Fruit fly (Drosophila melanogaster) whole organism, adult: Measurements from ENCODE around the gene Hs6st.

Experiments
- CG11617 ChIP-seq: fragments of 200-800 bp; sonication (Bioruptor generic); optimal IDR thresholded peaks from 2 replicates; lab custom pipeline; 2017; ENCODE audit warnings: mild to moderate bottlenecking, missing biosample characterization, missing genetic modification reagents, missing genetic modification characterization
- CG12768 ChIP-seq: fragments of 200-800 bp; sonication (Bioruptor generic); optimal IDR thresholded peaks from 2 replicates; lab custom pipeline; 2017; ENCODE audit warnings: missing biosample characterization, missing genetic modification characterization, mild to moderate bottlenecking, moderate library complexity, missing genetic modification reagents
- CG14711 ChIP-seq: fragments of 200-800 bp; sonication (Bioruptor generic); optimal IDR thresholded peaks from 2 replicates; lab custom pipeline; 2018; ENCODE audit warnings: missing biosample characterization, mild to moderate bottlenecking, missing genetic modification characterization, moderate library complexity
- CG1620 ChIP-seq: fragments of 200-800 bp; sonication (Bioruptor generic); optimal IDR thresholded peaks from 2 replicates; lab custom pipeline; 2016; ENCODE audit warnings: missing biosample characterization, missing genetic modification characterization
- CG33017 ChIP-seq: fragments of 200-800 bp; sonication (Bioruptor generic); optimal IDR thresholded peaks from 2 replicates; lab custom pipeline; 2018; ENCODE audit warnings: missing biosample characterization, mild to moderate bottlenecking, missing genetic modification characterization, moderate library complexity
- CG5204 ChIP-seq: fragments of 200-800 bp; sonication (Bioruptor generic); optimal IDR thresholded peaks from 2 replicates; lab custom pipeline; 2016; ENCODE audit warnings: missing biosample characterization, missing genetic modification characterization
- CG7045 ChIP-seq: fragments of 200-800 bp; sonication (Bioruptor generic); optimal IDR thresholded peaks from 2 replicates; lab custom pipeline; 2017; ENCODE audit warnings: missing biosample characterization, mild to moderate bottlenecking, missing genetic modification characterization
- CG7101 ChIP-seq: fragments of 200-800 bp; sonication (Bioruptor generic); optimal IDR thresholded peaks from 2 replicates; lab custom pipeline; 2018; ENCODE audit warnings: missing biosample characterization, mild to moderate bottlenecking, missing genetic modification characterization, moderate library complexity
- Clk ChIP-seq: fragments of 200-800 bp; sonication (Bioruptor generic); optimal IDR thresholded peaks from 2 replicates; lab custom pipeline; 2017; ENCODE audit warnings: missing biosample characterization, missing genetic modification characterization
- Crg-1 ChIP-seq: fragments of 200-800 bp; sonication (Bioruptor generic); optimal IDR thresholded peaks from 2 replicates; lab custom pipeline; 2016; ENCODE audit warnings: missing biosample characterization, missing genetic modification characterization
- Hr96 ChIP-seq: fragments of 200-800 bp; sonication (Bioruptor generic); optimal IDR thresholded peaks from 2 replicates; lab custom pipeline; 2016; ENCODE audit warnings: missing biosample characterization, missing genetic modification characterization
- Mnt ChIP-seq: fragments of 200-800 bp; sonication (Bioruptor generic); optimal IDR thresholded peaks from 2 replicates; lab custom pipeline; 2016; ENCODE audit warnings: missing biosample characterization, mild to moderate bottlenecking, missing genetic modification characterization
- bab1 ChIP-seq: fragments of 200-800 bp; sonication (Bioruptor generic); optimal IDR thresholded peaks from 3 replicates; lab custom pipeline; 2019; ENCODE audit warnings: missing biosample characterization, mild to moderate bottlenecking, missing genetic modification characterization, moderate library complexity
- cic ChIP-seq: fragments of 200-800 bp; sonication (Bioruptor generic); optimal IDR thresholded peaks from 2 replicates; lab custom pipeline; 2017; ENCODE audit warnings: missing biosample characterization, mild to moderate bottlenecking, missing genetic modification characterization, moderate library complexity
- cnc ChIP-seq, 2 experiments: fragments of >200 bp; optimal IDR thresholded peaks; 2 replicates each; lab custom pipeline; 2017
- kay ChIP-seq: fragments of 200-800 bp; sonication (Bioruptor generic); peaks from one replicate; lab custom pipeline; 2016; ENCODE audit warnings: missing biosample characterization, missing genetic modification characterization, borderline replicate concordance
- ovo ChIP-seq: fragments of 200-800 bp; sonication (Bioruptor generic); optimal IDR thresholded peaks from 2 replicates; lab custom pipeline; 2016; ENCODE audit warnings: missing biosample characterization, missing genetic modification characterization
- pad ChIP-seq: fragments of 200-800 bp; sonication (Bioruptor generic); optimal IDR thresholded peaks from 3 replicates; lab custom pipeline; 2017; ENCODE audit warnings: missing biosample characterization, missing genetic modification characterization, mild to moderate bottlenecking, moderate library complexity, missing genetic modification reagents
- tj ChIP-seq: fragments of 200-800 bp; sonication (Bioruptor generic); optimal IDR thresholded peaks from 3 replicates; lab custom pipeline; 2017; ENCODE audit warnings: missing biosample characterization, mild to moderate bottlenecking, missing genetic modification characterization, moderate library complexity
- toe ChIP-seq: fragments of 200-800 bp; sonication (Bioruptor generic); optimal IDR thresholded peaks from 2 replicates; lab custom pipeline; 2016; ENCODE audit warnings: missing biosample characterization, missing genetic modification characterization

Gene Hs6st

dm6 chr3R:19889603-19890187, 118.6 kb downstream of the Hs6st start:
- peak; percentile 8 for TF ChIP-seq CG7101
- peak; percentile 52 for TF ChIP-seq CG14711 (tag; lab: Kevin White, UChicago)
- TF ChIP-seq cnc (optimal IDR thresholded peaks at IDR 0.05; lab: Kevin White, UChicago) = no peak
- TF ChIP-seq CG12768 = peak; percentile 12
- TF ChIP-seq CG33017 (tag; lab: Kevin White, UChicago) = peak; percentile 15

- no peak for TF ChIP-seq CG14711 (tag; lab: Kevin White, UChicago)
- no peak for TF ChIP-seq CG1620 (GFP tag; lab: Kevin White, UChicago)
- no peak for TF ChIP-seq Hr96 (GFP tag; lab: Kevin White, UChicago)
- TF ChIP-seq cnc (optimal IDR thresholded peaks at IDR 0.05; lab: Kevin White, UChicago) = no peak
These were observed 120.0 kb downstream of the Hs6st start, which contains the start of gene ninaE for dm6 chr3R:19888156-19888784. TSS of gene ninaE (minus strand) at chr3R:19888206.

- TF ChIP-seq Clk (GFP tag; lab: Kevin White, UChicago) (no peak), CG1620 (GFP tag; lab: Kevin White, UChicago) (peak; percentile 18), pad (GFP tag; lab: Kevin White, UChicago) (peak; percentile 52), CG7101 (peak; percentile 66), CG12768 (peak; percentile 52), ovo (no peak), CG5204 (no peak), CG11617 (peak; percentile 62), kay (no peak), toe (GFP tag; lab: Kevin White, UChicago) (no peak), Mnt (GFP tag; lab: Kevin White, UChicago) (peak; percentile 61), cnc (optimal IDR thresholded peaks at IDR 0.05; lab: Kevin White, UChicago) (no peak), cic (GFP tag; lab: Kevin White, UChicago) (no peak), CG14711 (tag; lab: Kevin White, UChicago) (peak; percentile 35), CG7045 (GFP tag; lab: Kevin White, UChicago) (no peak), bab1 (peak; percentile 74), Hr96 (GFP tag; lab: Kevin White, UChicago) (peak; percentile 37), CG33017 (tag; lab: Kevin White, UChicago) (peak; percentile 59), Crg-1 (GFP tag; lab: Kevin White, UChicago) (peak; percentile 26), tj (GFP tag; lab: Kevin White, UChicago) (peak; percentile 11)
These were observed 127.8 kb downstream of the Hs6st start for dm6 chr3R:19880431-19880939.

DNA sequence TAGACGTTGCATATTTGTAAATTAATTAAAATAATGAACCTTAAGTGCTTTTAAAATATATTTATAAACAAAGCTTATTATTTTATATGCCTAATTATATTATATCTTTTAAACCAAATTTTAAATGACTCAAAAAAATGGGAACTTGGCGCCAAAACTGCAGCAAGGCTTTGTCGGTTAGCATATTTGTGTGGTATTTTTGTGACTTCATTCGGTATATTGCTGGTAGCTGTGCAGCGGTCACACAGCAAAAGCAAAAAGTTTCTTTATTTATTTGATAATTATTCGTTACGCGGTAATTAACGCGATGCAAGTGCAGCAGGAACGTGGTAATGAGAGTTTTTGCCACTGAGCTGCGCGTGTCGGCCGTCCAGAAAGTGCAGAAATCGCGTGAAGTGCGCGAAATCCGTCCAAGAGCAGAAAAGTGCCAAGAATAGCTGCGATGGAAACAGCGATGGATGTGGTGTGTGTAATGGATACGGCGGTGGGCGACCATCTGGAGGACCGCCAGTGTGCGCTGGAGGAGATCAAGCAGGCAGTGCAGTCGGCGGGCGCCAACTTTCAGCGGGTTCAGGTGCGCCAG, 128.8 kb downstream of the Hs6st start, which contains the start of gene Ask1:
Ask1 (plus strand) TSS at position 250 of the 583 bp plus-strand sequence.
- TF ChIP-seq bab1 = peak; percentile 39
- no peak for TF ChIP-seq CG7045 (GFP tag; lab: Kevin White, UChicago)
